Fruit fly (Drosophila melanogaster) whole organism, adult: Measurements from ENCODE around the gene CG11085.

Experiments
- CG33017 ChIP-seq: fragments of 200-800 bp; sonication (Bioruptor generic); optimal IDR thresholded peaks from 2 replicates; lab custom pipeline; 2018; ENCODE audit warnings: missing biosample characterization, mild to moderate bottlenecking, missing genetic modification characterization, moderate library complexity
- CG7045 ChIP-seq: fragments of 200-800 bp; sonication (Bioruptor generic); optimal IDR thresholded peaks from 2 replicates; lab custom pipeline; 2017; ENCODE audit warnings: missing biosample characterization, mild to moderate bottlenecking, missing genetic modification characterization
- CG7101 ChIP-seq: fragments of 200-800 bp; sonication (Bioruptor generic); optimal IDR thresholded peaks from 2 replicates; lab custom pipeline; 2018; ENCODE audit warnings: missing biosample characterization, mild to moderate bottlenecking, missing genetic modification characterization, moderate library complexity
- Mnt ChIP-seq: fragments of 200-800 bp; sonication (Bioruptor generic); optimal IDR thresholded peaks from 2 replicates; lab custom pipeline; 2016; ENCODE audit warnings: missing biosample characterization, mild to moderate bottlenecking, missing genetic modification characterization
- kay ChIP-seq: fragments of 200-800 bp; sonication (Bioruptor generic); peaks from one replicate; lab custom pipeline; 2016; ENCODE audit warnings: missing biosample characterization, missing genetic modification characterization, borderline replicate concordance
- pad ChIP-seq: fragments of 200-800 bp; sonication (Bioruptor generic); optimal IDR thresholded peaks from 3 replicates; lab custom pipeline; 2017; ENCODE audit warnings: missing biosample characterization, missing genetic modification characterization, mild to moderate bottlenecking, moderate library complexity, missing genetic modification reagents

DNA sequence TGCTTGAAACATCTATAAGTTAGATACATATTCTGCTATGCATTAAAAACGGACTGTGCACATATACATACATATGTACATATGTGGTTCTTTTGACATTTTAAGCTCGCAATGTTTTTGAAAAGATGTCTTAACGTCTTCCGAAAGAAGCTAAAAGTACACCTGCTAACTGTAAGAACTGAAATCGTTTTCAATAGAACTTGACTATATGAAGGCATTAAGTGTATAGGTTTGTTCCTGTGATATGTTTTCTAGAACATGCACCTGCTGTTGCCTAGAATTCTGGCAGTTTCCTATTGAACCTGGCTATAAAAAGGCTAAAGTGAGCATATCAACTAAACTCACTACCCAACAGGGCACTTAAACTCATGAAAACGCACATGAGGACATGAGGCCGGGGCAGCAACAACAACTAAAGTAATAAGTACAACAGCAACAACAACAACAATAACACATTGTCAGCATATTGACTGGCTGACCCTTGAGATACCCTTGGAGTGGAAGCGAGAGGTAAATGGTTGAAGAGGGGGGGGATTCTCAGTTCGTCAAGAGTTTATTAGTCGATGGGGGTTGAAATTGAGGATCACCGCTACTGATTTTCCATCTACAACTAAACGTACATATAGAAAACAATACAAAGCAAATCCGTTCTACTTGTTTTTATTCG lies 48.1 kb downstream of the CG11085 start:
- TF ChIP-seq CG7045 (GFP tag; lab: Kevin White, UChicago) (no peak), pad (GFP tag; lab: Kevin White, UChicago) (no peak), Mnt (GFP tag; lab: Kevin White, UChicago) (no peak), kay (GFP tag; lab: Kevin White, UChicago) (no peak), CG33017 (tag; lab: Kevin White, UChicago) (no peak), CG7101 (tag; lab: Kevin White, UChicago) (no peak)
